Fruit fly (Drosophila melanogaster) whole organism, embryonic: Measurements from ENCODE around the gene Rab9D.

ENCODE experiments used
- CG10147 ChIP-seq: fragments of 200-800 bp; sonication (Bioruptor generic); optimal IDR thresholded peaks from 2 replicates; lab custom pipeline; 2019; ENCODE audit warnings: missing biosample characterization, mild to moderate bottlenecking, missing genetic modification characterization, moderate library complexity
- CG10267 ChIP-seq: fragments of 200-800 bp; sonication (Bioruptor generic); optimal IDR thresholded peaks from 2 replicates; lab custom pipeline; 2018; ENCODE audit warnings: missing biosample characterization, mild to moderate bottlenecking, missing genetic modification characterization, moderate library complexity
- CG10979 ChIP-seq: fragments of 200-800 bp; sonication (Bioruptor generic); optimal IDR thresholded peaks from 2 replicates; lab custom pipeline; 2018; ENCODE audit warnings: missing biosample characterization, mild to moderate bottlenecking, missing genetic modification characterization, moderate library complexity
- CG11504 ChIP-seq: fragments of 200-800 bp; sonication (Bioruptor generic); optimal IDR thresholded peaks from 3 replicates; lab custom pipeline; 2019; ENCODE audit warnings: missing biosample characterization, mild to moderate bottlenecking, missing genetic modification characterization, moderate library complexity
- CG12659 ChIP-seq: fragments of 200-800 bp; sonication (Bioruptor generic); optimal IDR thresholded peaks from 3 replicates; lab custom pipeline; 2017; ENCODE audit warnings: mild to moderate bottlenecking, missing biosample characterization, missing genetic modification reagents, missing genetic modification characterization
- CG14014 ChIP-seq: fragments of 200-800 bp; sonication (Bioruptor generic); IDR thresholded peaks from 2 replicates; pipeline ENCODE4 v1.3.6; 2022; ENCODE audit warnings: missing biosample characterization, missing genetic modification characterization
- CG14710 ChIP-seq: fragments of 200-800 bp; sonication (Bioruptor generic); optimal IDR thresholded peaks from 3 replicates; lab custom pipeline; 2019; ENCODE audit warnings: missing biosample characterization, mild to moderate bottlenecking, missing genetic modification characterization, moderate library complexity
- CG15696 ChIP-seq: fragments of 200-800 bp; sonication (Bioruptor generic); optimal IDR thresholded peaks from 2 replicates; lab custom pipeline; 2019; ENCODE audit warnings: missing biosample characterization, mild to moderate bottlenecking, missing genetic modification characterization, moderate library complexity
- CG17361 ChIP-seq: fragments of 200-800 bp; sonication (Bioruptor generic); IDR thresholded peaks from 3 replicates; pipeline ENCODE4 v1.3.6; 2022; ENCODE audit warnings: missing biosample characterization, missing genetic modification characterization
- CG2116 ChIP-seq: fragments of 200-800 bp; sonication (Bioruptor generic); optimal IDR thresholded peaks from 3 replicates; lab custom pipeline; 2018; ENCODE audit warnings: missing biosample characterization, mild to moderate bottlenecking, missing genetic modification characterization
- CG2129 ChIP-seq: fragments of 200-800 bp; sonication (Bioruptor generic); IDR thresholded peaks from 2 replicates; pipeline ENCODE4 v1.3.6; 2022; ENCODE audit warnings: missing biosample characterization, missing genetic modification characterization; ENCODE audit not compliant: partially characterized antibody
- CG2678 ChIP-seq: fragments of 200-800 bp; sonication (Bioruptor generic); optimal IDR thresholded peaks from 3 replicates; lab custom pipeline; 2019; ENCODE audit warnings: missing biosample characterization, mild to moderate bottlenecking, missing genetic modification characterization, moderate library complexity
- CG30403 ChIP-seq: fragments of 200-800 bp; sonication (Bioruptor generic); optimal IDR thresholded peaks from 3 replicates; lab custom pipeline; 2016; ENCODE audit warnings: missing biosample characterization, missing genetic modification characterization
- CG30431 ChIP-seq: fragments of 200-800 bp; sonication (Bioruptor generic); optimal IDR thresholded peaks from 2 replicates; lab custom pipeline; 2017; ENCODE audit warnings: missing biosample characterization, missing genetic modification characterization
- CG3163 ChIP-seq: fragments of 200-800 bp; sonication (Bioruptor generic); optimal IDR thresholded peaks from 3 replicates; lab custom pipeline; 2016; ENCODE audit warnings: missing biosample characterization, missing genetic modification characterization
- CG34224 ChIP-seq: fragments of 200-800 bp; sonication (Bioruptor generic); IDR thresholded peaks from 3 replicates; pipeline ENCODE4 v1.3.6; 2022; ENCODE audit warnings: missing biosample characterization, missing genetic modification characterization; ENCODE audit not compliant: partially characterized antibody
- CG3995 ChIP-seq: fragments of 200-800 bp; sonication (Bioruptor generic); optimal IDR thresholded peaks from 3 replicates; lab custom pipeline; 2016; ENCODE audit warnings: missing biosample characterization, missing genetic modification characterization
- CG4424 ChIP-seq: fragments of 200-800 bp; sonication (Bioruptor generic); optimal IDR thresholded peaks from 3 replicates; lab custom pipeline; 2016; ENCODE audit warnings: missing biosample characterization, missing genetic modification characterization
- CG7839 ChIP-seq: fragments of 200-800 bp; sonication (Bioruptor generic); optimal IDR thresholded peaks from 3 replicates; lab custom pipeline; 2018; ENCODE audit warnings: missing biosample characterization, mild to moderate bottlenecking, missing genetic modification characterization, moderate library complexity
- CG9727 ChIP-seq: fragments of 200-800 bp; sonication (Bioruptor generic); optimal IDR thresholded peaks from 3 replicates; lab custom pipeline; 2017; ENCODE audit warnings: missing biosample characterization, mild to moderate bottlenecking, missing genetic modification characterization
- D19A ChIP-seq: fragments of 200-800 bp; optimal IDR thresholded peaks from 3 replicates; lab custom pipeline; 2019; ENCODE audit warnings: missing biosample characterization, mild to moderate bottlenecking, missing genetic modification characterization, moderate library complexity
- Dbx ChIP-seq: fragments of 200-800 bp; sonication (Bioruptor generic); IDR thresholded peaks from 3 replicates; pipeline ENCODE4 v1.3.6; 2022; ENCODE audit warnings: missing biosample characterization, missing genetic modification characterization
- Dek ChIP-seq: fragments of 200-800 bp; sonication (Bioruptor generic); optimal IDR thresholded peaks from 3 replicates; lab custom pipeline; 2019; ENCODE audit warnings: missing biosample characterization, mild to moderate bottlenecking, missing genetic modification characterization, moderate library complexity
- Dp ChIP-seq: fragments of 200-800 bp; sonication (Bioruptor generic); optimal IDR thresholded peaks from 2 replicates; lab custom pipeline; 2018; ENCODE audit warnings: missing biosample characterization, mild to moderate bottlenecking, missing genetic modification characterization, moderate library complexity
- Fer1 ChIP-seq: fragments of 200-800 bp; sonication (Bioruptor generic); optimal IDR thresholded peaks from 2 replicates; lab custom pipeline; 2017; ENCODE audit warnings: missing biosample characterization, mild to moderate bottlenecking, missing genetic modification characterization
- Gsc ChIP-seq: fragments of 200-800 bp; sonication (Bioruptor generic); IDR thresholded peaks from 2 replicates; pipeline ENCODE4 v1.3.6; 2022; ENCODE audit warnings: missing biosample characterization, missing genetic modification characterization
- Meics ChIP-seq: fragments of 200-800 bp; sonication (Bioruptor generic); optimal IDR thresholded peaks from 2 replicates; lab custom pipeline; 2017; ENCODE audit warnings: missing biosample characterization, mild to moderate bottlenecking, missing genetic modification characterization
- NK7.1 ChIP-seq: fragments of 200-800 bp; sonication (Bioruptor generic); optimal IDR thresholded peaks from 3 replicates; lab custom pipeline; 2016; ENCODE audit warnings: missing biosample characterization, missing genetic modification characterization
- Nf-YB ChIP-seq: fragments of 200-800 bp; sonication (Bioruptor generic); optimal IDR thresholded peaks from 3 replicates; lab custom pipeline; 2019; ENCODE audit warnings: missing biosample characterization, mild to moderate bottlenecking, missing genetic modification characterization, moderate library complexity
- Pdp1 ChIP-seq, 2 experiments: fragments of 200-800 bp; sonication (Bioruptor generic); optimal IDR thresholded peaks; 3 replicates each; lab custom pipeline; 2016; ENCODE audit warnings: missing biosample characterization in 2 of 2, missing genetic modification characterization in 2 of 2, mild to moderate bottlenecking in 1 of 2, moderate library complexity in 1 of 2
- Ptx1 ChIP-seq: fragments of 200-800 bp; sonication (Bioruptor generic); IDR thresholded peaks from 2 replicates; pipeline ENCODE4 v1.3.6; 2022; ENCODE audit warnings: missing biosample characterization, missing genetic modification characterization
- Side ChIP-seq: fragments of 200-800 bp; sonication (Bioruptor generic); optimal IDR thresholded peaks from 2 replicates; lab custom pipeline; 2016; ENCODE audit warnings: missing biosample characterization, missing genetic modification characterization
- Sox102F ChIP-seq: fragments of 200-800 bp; sonication (Bioruptor generic); optimal IDR thresholded peaks from 2 replicates; lab custom pipeline; 2018; ENCODE audit warnings: missing biosample characterization, mild to moderate bottlenecking, missing genetic modification characterization, moderate library complexity
- dati ChIP-seq: fragments of 200-800 bp; sonication (Bioruptor generic); IDR thresholded peaks from 2 replicates; pipeline ENCODE4 v1.3.6; 2022; ENCODE audit warnings: missing biosample characterization, missing genetic modification characterization
- dmrt99B ChIP-seq: fragments of 200-800 bp; sonication (Bioruptor generic); optimal IDR thresholded peaks from 2 replicates; lab custom pipeline; 2018; ENCODE audit warnings: missing biosample characterization, mild to moderate bottlenecking, missing genetic modification characterization, moderate library complexity
- ems ChIP-seq: fragments of 200-800 bp; sonication (Bioruptor generic); optimal IDR thresholded peaks from 3 replicates; lab custom pipeline; 2016; ENCODE audit warnings: missing biosample characterization, missing genetic modification characterization
- fd96Cb ChIP-seq: fragments of 200-800 bp; sonication (Bioruptor generic); optimal IDR thresholded peaks from 2 replicates; lab custom pipeline; 2018; ENCODE audit warnings: missing biosample characterization, mild to moderate bottlenecking, missing genetic modification characterization, moderate library complexity
- gcm2 ChIP-seq: fragments of 200-800 bp; sonication (Bioruptor generic); optimal IDR thresholded peaks from 2 replicates; lab custom pipeline; 2016; ENCODE audit warnings: missing biosample characterization, missing genetic modification characterization
- grau ChIP-seq: fragments of 200-800 bp; optimal IDR thresholded peaks from 3 replicates; lab custom pipeline; 2019; ENCODE audit warnings: missing biosample characterization, mild to moderate bottlenecking, missing genetic modification characterization, moderate library complexity
- gsb-n ChIP-seq: fragments of 200-800 bp; sonication (Bioruptor generic); optimal IDR thresholded peaks from 3 replicates; lab custom pipeline; 2018; ENCODE audit warnings: missing biosample characterization, mild to moderate bottlenecking, missing genetic modification characterization
- ind ChIP-seq: fragments of 200-800 bp; sonication (Bioruptor generic); optimal IDR thresholded peaks from 3 replicates; lab custom pipeline; 2016; ENCODE audit warnings: missing biosample characterization, missing genetic modification characterization
- lilli ChIP-seq: fragments of 200-800 bp; sonication (Bioruptor generic); optimal IDR thresholded peaks from 3 replicates; lab custom pipeline; 2016; ENCODE audit warnings: missing biosample characterization, missing genetic modification characterization
- lola ChIP-seq, 3 experiments: fragments of >200 bp in 2 of 3; fragments of 200-800 bp in 1 of 3; sonication (Bioruptor generic) in 1 of 3; optimal IDR thresholded peaks; 2 replicates each; lab custom pipeline; 2017 to 2019; ENCODE audit warnings: missing biosample characterization in 3 of 3, missing genetic modification characterization in 3 of 3, mild to moderate bottlenecking in 1 of 3, moderate library complexity in 1 of 3
- mam ChIP-seq: fragments of 200-800 bp; sonication (Bioruptor generic); optimal IDR thresholded peaks from 3 replicates; lab custom pipeline; 2016; ENCODE audit warnings: missing biosample characterization, missing genetic modification characterization
- nmo ChIP-seq: fragments of 200-800 bp; sonication (Bioruptor generic); optimal IDR thresholded peaks from 2 replicates; lab custom pipeline; 2018; ENCODE audit warnings: missing biosample characterization, mild to moderate bottlenecking, missing genetic modification characterization, moderate library complexity
- ranshi ChIP-seq: fragments of 200-800 bp; sonication (Bioruptor generic); IDR thresholded peaks from 2 replicates; pipeline ENCODE4 v1.3.6; 2022; ENCODE audit warnings: missing biosample characterization, missing genetic modification characterization
- seq ChIP-seq: fragments of 200-800 bp; sonication (Bioruptor generic); IDR thresholded peaks from 2 replicates; pipeline ENCODE4 v1.3.6; 2022; ENCODE audit warnings: missing biosample characterization, missing genetic modification characterization
- ssp ChIP-seq: fragments of 200-800 bp; sonication (Bioruptor generic); IDR thresholded peaks from 2 replicates; pipeline ENCODE4 v1.3.6; 2022; ENCODE audit warnings: missing biosample characterization, missing genetic modification characterization
- vnd ChIP-seq: fragments of 200-800 bp; sonication (Bioruptor generic); IDR thresholded peaks from 3 replicates; pipeline ENCODE4 v1.3.6; 2022; ENCODE audit warnings: missing biosample characterization, missing genetic modification characterization; ENCODE audit not compliant: partially characterized antibody
- zen ChIP-seq: fragments of 200-800 bp; sonication (Bioruptor generic); optimal IDR thresholded peaks from 3 replicates; lab custom pipeline; 2018; ENCODE audit warnings: missing biosample characterization, mild to moderate bottlenecking, missing genetic modification characterization, moderate library complexity

The Rab9D gene

dm6 chrX:10628874-10629273 is 40.0 kb downstream of the Rab9D start:
- TF ChIP-seq CG10979 (tag; lab: Kevin White, UChicago) (peak; percentile 59), dati (no peak), CG10267 (tag; lab: Kevin White, UChicago) (peak; percentile 46), Side (GFP tag; lab: Kevin White, UChicago) (peak; percentile 10), Nf-YB (GFP tag; lab: Kevin White, UChicago) (peak; percentile 38), zen (no peak), CG17361 (GFP tag; lab: Robert Waterston, UW) (peak; percentile 77), CG9727 (GFP tag; lab: Kevin White, UChicago) (peak; percentile 69), nmo (GFP tag; lab: Kevin White, UChicago) (peak; percentile 57), Gsc (GFP tag; lab: Robert Waterston, UW) (no peak), lilli (GFP tag; lab: Kevin White, UChicago) (peak; percentile 60), ssp (GFP tag; lab: Robert Waterston, UW) (no peak), CG30431 (peak; percentile 3), CG14710 (tag; lab: Kevin White, UChicago) (peak; percentile 43), Sox102F (GFP tag; lab: Kevin White, UChicago) (peak; percentile 43), CG14014 (GFP tag; lab: Robert Waterston, UW) (no peak), ind (GFP tag; lab: Kevin White, UChicago) (peak; percentile 32), CG7839 (peak; percentile 67), CG2116 (GFP tag; lab: Kevin White, UChicago) (peak; percentile 3), Dek (peak; percentile 41), CG3163 (GFP tag; lab: Kevin White, UChicago) (no peak), Meics (GFP tag; lab: Kevin White, UChicago) (peak; percentile 71), ranshi (no peak), CG2678 (peak; percentile 80), CG2129 (GFP tag; lab: Robert Waterston, UW) (no peak), CG34224 (GFP tag; lab: Robert Waterston, UW) (no peak), NK7.1 (GFP tag; lab: Kevin White, UChicago) (peak; percentile 43), CG4424 (GFP tag; lab: Kevin White, UChicago) (peak; percentile 34), Pdp1 (GFP tag; optimal IDR thresholded peaks at IDR 0.05; lab: Kevin White, UChicago) (peak in 1 of 2 experiments; percentile 25), mam (GFP tag; lab: Kevin White, UChicago) (peak; percentile 34), CG3995 (GFP tag; lab: Kevin White, UChicago) (no peak), dmrt99B (peak; percentile 62), gcm2 (no peak), Fer1 (GFP tag; lab: Kevin White, UChicago) (peak; percentile 60), Ptx1 (GFP tag; lab: Robert Waterston, UW) (peak; percentile 33; the same call in 1 of the 2 replicates), CG10147 (GFP tag; lab: Kevin White, UChicago) (peak; percentile 74), CG11504 (tag; lab: Kevin White, UChicago) (peak; percentile 69), ems (GFP tag; lab: Kevin White, UChicago) (peak; percentile 20), D19A (tag; lab: Kevin White, UChicago) (peak; percentile 28), CG30403 (GFP tag; lab: Kevin White, UChicago) (peak; percentile 66), CG12659 (GFP tag; lab: Kevin White, UChicago) (peak; percentile 42), vnd (no peak), fd96Cb (peak; percentile 55), Dbx (GFP tag; lab: Robert Waterston, UW) (no peak), gsb-n (tag; lab: Kevin White, UChicago) (peak; percentile 34), grau (tag; lab: Kevin White, UChicago) (peak; percentile 59), CG15696 (no peak), lola (GFP tag; optimal IDR thresholded peaks at IDR 0.05; lab: Kevin White, UChicago) (peak in 1 of 3 experiments; percentile 49), Dp (GFP tag; lab: Kevin White, UChicago) (no peak), seq (GFP tag; lab: Robert Waterston, UW) (0 out of 2 replicates have a peak, but pooled peaks have one; percentile 19)
